Fruit fly (Drosophila melanogaster) Kc167 (cell line): ENCODE data around the gene Tango6.

Experiments used
- Myc ChIP-seq: fragments of >200 bp; optimal IDR thresholded peaks from 2 replicates; lab custom pipeline; 2017; ENCODE audit warnings: missing external identifiers
- Sin3A ChIP-seq: fragments of >200 bp; optimal IDR thresholded peaks from 2 replicates; lab custom pipeline; 2018; ENCODE audit warnings: missing external identifiers
- h ChIP-seq: fragments of >200 bp; optimal IDR thresholded peaks from 3 replicates; lab custom pipeline; 2018; ENCODE audit warnings: missing external identifiers
- insv ChIP-seq: fragments of >200 bp; optimal IDR thresholded peaks from 3 replicates; lab custom pipeline; 2018; ENCODE audit warnings: missing external identifiers
- psq ChIP-seq: fragments of >200 bp; optimal IDR thresholded peaks from 2 replicates; lab custom pipeline; 2017; ENCODE audit warnings: missing external identifiers
- ttk ChIP-seq: sonication (Bioruptor generic); optimal IDR thresholded peaks from 2 replicates; lab custom pipeline; 2017; ENCODE audit warnings: missing external identifiers

- TF ChIP-seq Myc (lab: Kevin White, UChicago) (no peak), psq (lab: Kevin White, UChicago) (no peak), insv (no peak), h (lab: Kevin White, UChicago) (no peak), Sin3A (no peak), ttk (no peak)
Observed at dm6 chr2L:18978923-18979322, 10.1 kb downstream of the Tango6 start.
